Worm (Caenorhabditis elegans) whole organism, L1 larva: ENCODE results near the gene gegf-1.
A peak's percentile ranks its signal among the peaks of the same experiment; 100 is the strongest.

Experiments
- ama-1 ChIP-seq: fragments of 150-350 bp; optimal IDR thresholded peaks from 2 replicates; lab custom pipeline; 2014
- lin-13 ChIP-seq: fragments of 150-350 bp; optimal IDR thresholded peaks from 2 replicates; lab custom pipeline; 2014; ENCODE audit warnings: missing biosample characterization, missing genetic modification reagents, missing genetic modification characterization
- mab-9 ChIP-seq: fragments of 200-800 bp; sonication (Bioruptor generic); IDR thresholded peaks from 2 replicates; pipeline ENCODE4 v1.3.6; 2022; ENCODE audit warnings: missing genetic modification reagents, missing genetic modification characterization, missing compliant biosample characterization
- mdl-1 ChIP-seq, 2 experiments: fragments of 150-350 bp; optimal IDR thresholded peaks; 2 replicates each; lab custom pipeline; 2014 to 2017; ENCODE audit warnings: missing biosample characterization in 2 of 2, missing genetic modification characterization in 2 of 2, inconsistent platforms in 1 of 2
- sptf-1 ChIP-seq: fragments of 150-350 bp; optimal IDR thresholded peaks from 2 replicates; lab custom pipeline; 2014; ENCODE audit warnings: missing biosample characterization, missing genetic modification characterization

ce11 chrIV:192046-192445, 34.3 kb upstream of the gegf-1 start, which contains the start of gene Y38C1AA.12:
- peak in 1 of 2 experiments; percentile 56 for TF ChIP-seq mdl-1 (tag; optimal IDR thresholded peaks at IDR 0.05; lab: Kevin White, UChicago)
- TF ChIP-seq sptf-1 (tag; lab: Kevin White, UChicago) = no peak
- TF ChIP-seq mab-9 (GFP tag; lab: Robert Waterston, UW) = peak; percentile 71; the same call in 1 of the 2 replicates
- TF ChIP-seq ama-1 (lab: Kevin White, UChicago) = no peak
- TF ChIP-seq lin-13 = peak; percentile 84
